Worm (Caenorhabditis elegans) whole organism, L1 larva: Measurements from ENCODE around the gene irld-64.

Source experiments
- aly-2 ChIP-seq: fragments of 150-350 bp; optimal IDR thresholded peaks from 2 replicates; lab custom pipeline; 2014; ENCODE audit warnings: missing biosample characterization, missing genetic modification characterization
- ceh-90 ChIP-seq: sonication (generic microtip); optimal IDR thresholded peaks from 2 replicates; lab custom pipeline; 2016; ENCODE audit warnings: missing genetic modification characterization, missing compliant biosample characterization
- efl-1 ChIP-seq, 4 experiments: fragments of 150-350 bp; optimal IDR thresholded peaks in 3 of 4; peaks in 1 of 4; 1 replicate in 1 of 4; 2 replicates in 3 of 4; lab custom pipeline; 2014; ENCODE audit warnings: missing biosample characterization in 2 of 4, missing genetic modification characterization in 2 of 4, missing genetic modification reagents in 2 of 4
- elt-3 ChIP-seq, 6 experiments: fragments of 150-350 bp in 1 of 6; sonication (generic microtip); optimal IDR thresholded peaks; 2 replicates each; lab custom pipeline; 2017 to 2018; ENCODE audit warnings: missing biosample characterization in 6 of 6, missing genetic modification characterization in 6 of 6, inconsistent platforms in 1 of 6
- fkh-10 ChIP-seq: sonication (generic microtip); optimal IDR thresholded peaks from 2 replicates; lab custom pipeline; 2017; ENCODE audit warnings: missing biosample characterization, missing genetic modification reagents, missing genetic modification characterization

ce11 chrII:2901158-2901557, 29.2 kb downstream of the irld-64 start:
- no peak for TF ChIP-seq fkh-10 (GFP tag; lab: Kevin White, UChicago)
- TF ChIP-seq efl-1 (optimal IDR thresholded peaks at IDR 0.05; lab: Kevin White, UChicago), result no peak
- no peak for TF ChIP-seq efl-1 (GFP tag; optimal IDR thresholded peaks at IDR 0.05 in 1 of 2; lab: Kevin White, UChicago)
- TF ChIP-seq ceh-90 (tag; lab: Kevin White, UChicago), result no peak
- no peak for TF ChIP-seq elt-3 (tag; optimal IDR thresholded peaks at IDR 0.05; lab: Kevin White, UChicago)
- no peak for TF ChIP-seq aly-2
